Worm (Caenorhabditis elegans) whole organism, L2 larva: Measurements from ENCODE around the gene ifas-1.

Experiments
- C34F6.9 ChIP-seq: fragments of 150-350 bp; optimal IDR thresholded peaks from 2 replicates; lab custom pipeline; 2014; ENCODE audit warnings: missing biosample characterization, missing genetic modification characterization
- F13H6.1 ChIP-seq: sonication (generic microtip); optimal IDR thresholded peaks from 2 replicates; lab custom pipeline; 2016; ENCODE audit warnings: missing genetic modification characterization, missing compliant biosample characterization
- R02D3.7 ChIP-seq: fragments of 150-350 bp; optimal IDR thresholded peaks from 2 replicates; lab custom pipeline; 2014; ENCODE audit warnings: missing biosample characterization, missing genetic modification characterization
- Y55F3AM.14 ChIP-seq: fragments of 200-800 bp; sonication (Bioruptor generic); optimal IDR thresholded peaks from 2 replicates; lab custom pipeline; 2018; ENCODE audit warnings: mild to moderate bottlenecking, missing genetic modification characterization, missing compliant biosample characterization
- ZK546.5 ChIP-seq: sonication (generic microtip); optimal IDR thresholded peaks from 2 replicates; lab custom pipeline; 2017; ENCODE audit warnings: missing biosample characterization, missing genetic modification characterization
- aly-2 ChIP-seq: fragments of 150-350 bp; optimal IDR thresholded peaks from 2 replicates; lab custom pipeline; 2014; ENCODE audit warnings: missing biosample characterization, missing genetic modification characterization
- blmp-1 ChIP-seq: sonication (generic microtip); optimal IDR thresholded peaks from 2 replicates; lab custom pipeline; 2017; ENCODE audit warnings: missing genetic modification characterization, mild to moderate bottlenecking, missing compliant biosample characterization, antibody characterized with exemption, moderate library complexity; ENCODE audit not compliant: insufficient read depth
- ceh-16 ChIP-seq: fragments of 150-350 bp; optimal IDR thresholded peaks from 2 replicates; lab custom pipeline; 2014; ENCODE audit warnings: missing biosample characterization, missing genetic modification characterization
- crh-2 ChIP-seq: sonication (generic microtip); optimal IDR thresholded peaks from 2 replicates; lab custom pipeline; 2017; ENCODE audit warnings: missing biosample characterization, missing genetic modification characterization
- dmd-4 ChIP-seq: sonication (generic microtip); optimal IDR thresholded peaks from 2 replicates; lab custom pipeline; 2017; ENCODE audit warnings: missing biosample characterization, missing genetic modification characterization
- egl-27 ChIP-seq: sonication (generic microtip); optimal IDR thresholded peaks from 3 replicates; lab custom pipeline; 2017; ENCODE audit warnings: missing biosample characterization, missing genetic modification reagents, missing genetic modification characterization
- elt-3 ChIP-seq: sonication (generic microtip); optimal IDR thresholded peaks from 2 replicates; lab custom pipeline; 2017; ENCODE audit warnings: missing biosample characterization, missing genetic modification characterization
- gmeb-1 ChIP-seq: fragments of 150-350 bp; optimal IDR thresholded peaks from 2 replicates; lab custom pipeline; 2014; ENCODE audit warnings: missing biosample characterization, missing genetic modification characterization
- lin-11 ChIP-seq: fragments of 150-350 bp; sonication (generic microtip); optimal IDR thresholded peaks from 2 replicates; lab custom pipeline; 2014; ENCODE audit warnings: missing biosample characterization, missing genetic modification characterization, inconsistent platforms, mixed read lengths
- lsy-2 ChIP-seq, 2 experiments: fragments of 150-350 bp in 1 of 2; sonication (generic microtip) in 1 of 2; optimal IDR thresholded peaks; 2 replicates each; lab custom pipeline; 2014 to 2017; ENCODE audit warnings: missing biosample characterization in 2 of 2, missing genetic modification characterization in 2 of 2
- mab-5 ChIP-seq: fragments of 150-350 bp; optimal IDR thresholded peaks from 2 replicates; lab custom pipeline; 2014; ENCODE audit warnings: missing biosample characterization, missing genetic modification characterization
- mbf-1 ChIP-seq: sonication (generic microtip); optimal IDR thresholded peaks from 2 replicates; lab custom pipeline; 2017; ENCODE audit warnings: missing biosample characterization, missing genetic modification characterization
- mdl-1 ChIP-seq, 2 experiments: fragments of 150-350 bp in 1 of 2; sonication (generic microtip) in 1 of 2; optimal IDR thresholded peaks; 2 replicates each; lab custom pipeline; 2017; ENCODE audit warnings: missing biosample characterization in 2 of 2, missing genetic modification characterization in 2 of 2
- nhr-11 ChIP-seq: fragments of 150-350 bp; optimal IDR thresholded peaks from 2 replicates; lab custom pipeline; 2014; ENCODE audit warnings: missing biosample characterization, missing genetic modification characterization
- nhr-129 ChIP-seq: fragments of 150-350 bp; optimal IDR thresholded peaks from 2 replicates; lab custom pipeline; 2014; ENCODE audit warnings: missing biosample characterization, missing genetic modification characterization
- nhr-21 ChIP-seq: fragments of 150-350 bp; optimal IDR thresholded peaks from 2 replicates; lab custom pipeline; 2014; ENCODE audit warnings: missing biosample characterization, missing genetic modification characterization
- nhr-23 ChIP-seq: fragments of 150-350 bp; optimal IDR thresholded peaks from 2 replicates; lab custom pipeline; 2014; ENCODE audit warnings: missing biosample characterization, missing genetic modification reagents, missing genetic modification characterization
- nhr-237 ChIP-seq: fragments of 150-350 bp; optimal IDR thresholded peaks from 2 replicates; lab custom pipeline; 2014; ENCODE audit warnings: missing biosample characterization, missing genetic modification characterization
- nhr-6 ChIP-seq: fragments of 150-350 bp; optimal IDR thresholded peaks from 2 replicates; lab custom pipeline; 2014; ENCODE audit warnings: missing biosample characterization, missing genetic modification characterization
- nhr-77 ChIP-seq: fragments of 150-350 bp; optimal IDR thresholded peaks from 2 replicates; lab custom pipeline; 2014; ENCODE audit warnings: missing biosample characterization, missing genetic modification characterization
- skn-1 ChIP-seq: sonication (generic microtip); optimal IDR thresholded peaks from 2 replicates; lab custom pipeline; 2017; ENCODE audit warnings: missing biosample characterization, missing genetic modification characterization
- sma-3 ChIP-seq: sonication (generic microtip); optimal IDR thresholded peaks from 2 replicates; lab custom pipeline; 2016; ENCODE audit warnings: missing genetic modification reagents, missing genetic modification characterization, missing compliant biosample characterization
- sma-9 ChIP-seq, 2 experiments: fragments of 150-350 bp in 1 of 2; sonication (generic microtip) in 1 of 2; optimal IDR thresholded peaks; 2 replicates each; lab custom pipeline; 2014 to 2016; ENCODE audit warnings: missing genetic modification characterization in 2 of 2, mild to moderate bottlenecking in 1 of 2, missing biosample characterization in 1 of 2, missing compliant biosample characterization in 1 of 2, missing genetic modification reagents in 1 of 2, moderate library complexity in 1 of 2
- unc-62 ChIP-seq: fragments of 150-350 bp; optimal IDR thresholded peaks from 2 replicates; lab custom pipeline; 2014; ENCODE audit warnings: missing biosample characterization, missing genetic modification reagents, missing genetic modification characterization
- ztf-1 ChIP-seq: fragments of 200-800 bp; sonication (Bioruptor generic); conservative IDR thresholded peaks from 2 replicates; pipeline ENCODE4 v1.3.6; 2022; ENCODE audit warnings: missing genetic modification characterization, missing compliant biosample characterization
- ztf-11 ChIP-seq: sonication (generic microtip); optimal IDR thresholded peaks from 2 replicates; lab custom pipeline; 2017; ENCODE audit warnings: missing biosample characterization, missing genetic modification characterization
- ztf-4 ChIP-seq: fragments of 150-350 bp; optimal IDR thresholded peaks from 2 replicates; lab custom pipeline; 2014; ENCODE audit warnings: missing biosample characterization, missing genetic modification characterization

ifas-1 gene

ce11 chrII:3716961-3717360 lies 28.4 kb upstream of the ifas-1 start, which contains the start of gene fbxc-52:
fbxc-52 (plus strand) TSS chrII:3717261.
- no peak for TF ChIP-seq nhr-237
- no peak for TF ChIP-seq egl-27 (tag; lab: Kevin White, UChicago)
- TF ChIP-seq elt-3: no peak
- no peak for TF ChIP-seq skn-1
- no peak for TF ChIP-seq C34F6.9
- TF ChIP-seq blmp-1 (tag; lab: Kevin White, UChicago): no peak
- no peak for TF ChIP-seq crh-2

ce11 chrII:3716455-3716854 lies 27.9 kb upstream of the ifas-1 start, which contains the start of gene srh-99:
srh-99 (minus strand) TSS chrII:3716555.
- TF ChIP-seq skn-1: no peak
- TF ChIP-seq mab-5: no peak
- no peak for TF ChIP-seq nhr-11 (tag; lab: Kevin White, UChicago)
- no peak for TF ChIP-seq gmeb-1
- no peak for TF ChIP-seq nhr-237
- TF ChIP-seq mdl-1 (tag; optimal IDR thresholded peaks at IDR 0.05; lab: Kevin White, UChicago): no peak
- no peak for TF ChIP-seq dmd-4 (tag; lab: Kevin White, UChicago)
- no peak for TF ChIP-seq mbf-1 (tag; lab: Kevin White, UChicago)
- TF ChIP-seq nhr-129 (tag; lab: Kevin White, UChicago): no peak
- no peak for TF ChIP-seq Y55F3AM.14 (GFP tag; lab: Kevin White, UChicago)
- no peak for TF ChIP-seq R02D3.7

ce11 chrII:3714595-3714994 lies 26.1 kb upstream of the ifas-1 start, which contains the start of gene srh-100:
srh-100 (minus strand) TSS chrII:3714695.
- no peak for TF ChIP-seq C34F6.9
- TF ChIP-seq nhr-77: no peak
- no peak for TF ChIP-seq F13H6.1 (tag; lab: Kevin White, UChicago)
- TF ChIP-seq elt-3: no peak

ce11 chrII:3711047-3711446 lies 22.5 kb upstream of the ifas-1 start, which contains the start of gene fbxc-53:
fbxc-53 (plus strand) TSS chrII:3711291.
- TF ChIP-seq nhr-11 (tag; lab: Kevin White, UChicago) (no peak), ztf-4 (tag; lab: Kevin White, UChicago) (no peak), ztf-11 (tag; lab: Kevin White, UChicago) (no peak), dmd-4 (tag; lab: Kevin White, UChicago) (no peak), aly-2 (tag; lab: Kevin White, UChicago) (no peak), R02D3.7 (no peak), ceh-16 (no peak), nhr-237 (no peak)

ce11 chrII:3709255-3709654 lies 20.7 kb upstream of the ifas-1 start, which contains the start of gene srx-110:
srx-110 (plus strand) TSS chrII:3709555.
- TF ChIP-seq mab-5 (no peak), R02D3.7 (no peak), gmeb-1 (no peak), nhr-129 (tag; lab: Kevin White, UChicago) (no peak), unc-62 (no peak), egl-27 (tag; lab: Kevin White, UChicago) (no peak), sma-3 (GFP tag; lab: Kevin White, UChicago) (no peak)

- no peak for TF ChIP-seq lin-11 (tag; lab: Kevin White, UChicago)
- TF ChIP-seq mab-5: no peak
- no peak for TF ChIP-seq ZK546.5 (tag; lab: Kevin White, UChicago)
- TF ChIP-seq blmp-1 (tag; lab: Kevin White, UChicago): no peak
- TF ChIP-seq nhr-21 (tag; lab: Kevin White, UChicago): no peak
- TF ChIP-seq dmd-4 (tag; lab: Kevin White, UChicago): no peak
- no peak for TF ChIP-seq mbf-1 (tag; lab: Kevin White, UChicago)
- no peak for TF ChIP-seq nhr-6
- TF ChIP-seq ceh-16: no peak
- no peak for TF ChIP-seq nhr-23
- TF ChIP-seq R02D3.7: no peak
- no peak for TF ChIP-seq egl-27 (tag; lab: Kevin White, UChicago)
- no peak for TF ChIP-seq lsy-2 (tag; optimal IDR thresholded peaks at IDR 0.05; lab: Kevin White, UChicago)
- TF ChIP-seq sma-9 (GFP tag; optimal IDR thresholded peaks at IDR 0.05; lab: Kevin White, UChicago): no peak
- no peak for TF ChIP-seq sma-9 (tag; optimal IDR thresholded peaks at IDR 0.05; lab: Kevin White, UChicago)
- no peak for TF ChIP-seq ztf-1 (GFP tag; lab: Robert Waterston, UW)
Observed at ce11 chrII:3705320-3705719, 16.8 kb upstream of the ifas-1 start, which contains the start of gene srx-108. srx-108 (plus strand) TSS chrII:3705620.
